Worm (Caenorhabditis elegans) whole organism, early embryonic: Measurements from ENCODE around the gene Y73C8B.9.

Source experiments
- ama-1 ChIP-seq: fragments of 150-350 bp; optimal IDR thresholded peaks from 2 replicates; lab custom pipeline; 2014
- flt-1 ChIP-seq: fragments of 200-800 bp; sonication (Bioruptor generic); IDR thresholded peaks from 2 replicates; pipeline ENCODE4 v1.3.6; 2022; ENCODE audit warnings: missing genetic modification characterization, missing compliant biosample characterization
- hmg-4 ChIP-seq: fragments of 200-800 bp; sonication (Bioruptor generic); optimal IDR thresholded peaks from 2 replicates; lab custom pipeline; 2018; ENCODE audit warnings: mild to moderate bottlenecking, missing genetic modification characterization, missing compliant biosample characterization
- pes-1 ChIP-seq: fragments of 200-800 bp; sonication (Bioruptor generic); IDR thresholded peaks from 2 replicates; pipeline ENCODE4 v1.3.6; 2022; ENCODE audit warnings: missing genetic modification reagents, missing genetic modification characterization, missing compliant biosample characterization
- sea-1 ChIP-seq: fragments of 200-800 bp; sonication (Bioruptor generic); conservative IDR thresholded peaks from 2 replicates; pipeline ENCODE4 v1.3.6; 2022; ENCODE audit warnings: missing genetic modification characterization, missing compliant biosample characterization

- no peak for TF ChIP-seq ama-1 (lab: Kevin White, UChicago)
- no peak for TF ChIP-seq pes-1
- no peak for TF ChIP-seq flt-1 (GFP tag; lab: Robert Waterston, UW)
- TF ChIP-seq hmg-4 (GFP tag; lab: Kevin White, UChicago), result no peak
- no peak for TF ChIP-seq sea-1
Measured at ce11 chrV:3165438-3165837, 27.9 kb upstream of the Y73C8B.9 start, which contains the start of gene C36C5.14.
